Worm (Caenorhabditis elegans) whole organism, L3 larva: ENCODE results near the gene acdh-10.

ENCODE experiments used
- ZK546.5 ChIP-seq: sonication (generic microtip); optimal IDR thresholded peaks from 2 replicates; lab custom pipeline; 2017; ENCODE audit warnings: missing biosample characterization, missing genetic modification characterization
- aly-2 ChIP-seq: fragments of 150-350 bp; optimal IDR thresholded peaks from 2 replicates; lab custom pipeline; 2014; ENCODE audit warnings: missing biosample characterization, missing genetic modification characterization
- ama-1 ChIP-seq: fragments of 150-350 bp; optimal IDR thresholded peaks from 2 replicates; lab custom pipeline; 2018
- daf-12 ChIP-seq: fragments of 150-350 bp; optimal IDR thresholded peaks from 2 replicates; lab custom pipeline; 2014; ENCODE audit warnings: missing biosample characterization, missing genetic modification reagents, missing genetic modification characterization
- egl-27 ChIP-seq: sonication (generic microtip); optimal IDR thresholded peaks from 4 replicates; lab custom pipeline; 2017; ENCODE audit warnings: missing biosample characterization, missing genetic modification reagents, missing genetic modification characterization
- elt-2 ChIP-seq: sonication (generic microtip); optimal IDR thresholded peaks from 2 replicates; lab custom pipeline; 2016; ENCODE audit warnings: missing genetic modification reagents, mild to moderate bottlenecking, missing genetic modification characterization, missing compliant biosample characterization
- elt-3 ChIP-seq, 3 experiments: fragments of 150-350 bp in 1 of 3; sonication (generic microtip) in 2 of 3; optimal IDR thresholded peaks; 2 replicates in 2 of 3; 4 replicates in 1 of 3; lab custom pipeline; 2014 to 2017; ENCODE audit warnings: missing biosample characterization in 3 of 3, missing genetic modification characterization in 3 of 3
- eor-1 ChIP-seq, 2 experiments: fragments of 150-350 bp; optimal IDR thresholded peaks; 2 replicates each; lab custom pipeline; 2014 to 2018; ENCODE audit warnings: missing biosample characterization in 2 of 2, missing genetic modification characterization in 2 of 2
- fkh-10 ChIP-seq: sonication (generic microtip); optimal IDR thresholded peaks from 2 replicates; lab custom pipeline; 2017; ENCODE audit warnings: missing biosample characterization, missing genetic modification reagents, missing genetic modification characterization
- fos-1 ChIP-seq: fragments of 150-350 bp; optimal IDR thresholded peaks from 2 replicates; lab custom pipeline; 2014; ENCODE audit warnings: missing biosample characterization, missing genetic modification characterization
- hmg-11 ChIP-seq: sonication (generic microtip); optimal IDR thresholded peaks from 2 replicates; lab custom pipeline; 2016; ENCODE audit warnings: missing genetic modification characterization, missing compliant biosample characterization
- jun-1 ChIP-seq: fragments of 150-350 bp; optimal IDR thresholded peaks from 2 replicates; lab custom pipeline; 2014; ENCODE audit warnings: missing biosample characterization, missing genetic modification reagents, missing genetic modification characterization
- lin-15B ChIP-seq: fragments of 150-350 bp; optimal IDR thresholded peaks from 2 replicates; lab custom pipeline; 2014; ENCODE audit warnings: missing biosample characterization, missing genetic modification characterization
- lin-39 ChIP-seq: fragments of 150-350 bp; optimal IDR thresholded peaks from 2 replicates; lab custom pipeline; 2018; ENCODE audit warnings: missing biosample characterization, missing genetic modification reagents, missing genetic modification characterization
- mml-1 ChIP-seq: fragments of 150-350 bp; sonication (generic microtip); optimal IDR thresholded peaks from 3 replicates; lab custom pipeline; 2014; ENCODE audit warnings: missing biosample characterization, missing genetic modification characterization
- nfya-1 ChIP-seq: sonication (generic microtip); optimal IDR thresholded peaks from 2 replicates; lab custom pipeline; 2017; ENCODE audit warnings: missing genetic modification characterization, mild to moderate bottlenecking, missing compliant biosample characterization, antibody characterized with exemption, moderate library complexity; ENCODE audit not compliant: insufficient read depth
- nhr-25 ChIP-seq: sonication (generic microtip); optimal IDR thresholded peaks from 2 replicates; lab custom pipeline; 2017; ENCODE audit warnings: missing biosample characterization, missing genetic modification characterization
- nhr-67 ChIP-seq: fragments of 150-350 bp; optimal IDR thresholded peaks from 2 replicates; lab custom pipeline; 2014; ENCODE audit warnings: missing biosample characterization, missing genetic modification characterization
- nhr-76 ChIP-seq: fragments of 150-350 bp; sonication (generic microtip); optimal IDR thresholded peaks from 5 replicates; lab custom pipeline; 2014; ENCODE audit warnings: missing biosample characterization, missing genetic modification characterization
- pha-4 ChIP-seq: fragments of 150-350 bp; optimal IDR thresholded peaks from 2 replicates; lab custom pipeline; 2014; ENCODE audit warnings: missing biosample characterization, missing genetic modification reagents, missing genetic modification characterization
- pqm-1 ChIP-seq: fragments of 150-350 bp; optimal IDR thresholded peaks from 2 replicates; lab custom pipeline; 2017; ENCODE audit warnings: missing biosample characterization, missing genetic modification characterization, inconsistent platforms
- snpc-4 ChIP-seq: fragments of 150-350 bp; optimal IDR thresholded peaks from 2 replicates; lab custom pipeline; 2014; ENCODE audit warnings: missing biosample characterization, missing genetic modification characterization
- tbx-2 ChIP-seq: sonication (generic microtip); optimal IDR thresholded peaks from 2 replicates; lab custom pipeline; 2016; ENCODE audit warnings: mild to moderate bottlenecking, missing genetic modification characterization, missing compliant biosample characterization
- unc-39 ChIP-seq: sonication (generic microtip); optimal IDR thresholded peaks from 4 replicates; lab custom pipeline; 2017; ENCODE audit warnings: missing biosample characterization, missing genetic modification characterization
- unc-62 ChIP-seq: fragments of 150-350 bp; sonication (generic microtip); optimal IDR thresholded peaks from 4 replicates; lab custom pipeline; 2014; ENCODE audit warnings: missing biosample characterization, missing genetic modification reagents, missing genetic modification characterization
- zag-1 ChIP-seq: fragments of 150-350 bp; optimal IDR thresholded peaks from 2 replicates; lab custom pipeline; 2014; ENCODE audit warnings: missing biosample characterization, missing genetic modification characterization
- ztf-11 ChIP-seq: fragments of 150-350 bp; optimal IDR thresholded peaks from 2 replicates; lab custom pipeline; 2014; ENCODE audit warnings: missing biosample characterization, missing genetic modification characterization
- ztf-4 ChIP-seq: fragments of 150-350 bp; optimal IDR thresholded peaks from 2 replicates; lab custom pipeline; 2014; ENCODE audit warnings: missing biosample characterization, missing genetic modification characterization

acdh-10 gene

DNA sequence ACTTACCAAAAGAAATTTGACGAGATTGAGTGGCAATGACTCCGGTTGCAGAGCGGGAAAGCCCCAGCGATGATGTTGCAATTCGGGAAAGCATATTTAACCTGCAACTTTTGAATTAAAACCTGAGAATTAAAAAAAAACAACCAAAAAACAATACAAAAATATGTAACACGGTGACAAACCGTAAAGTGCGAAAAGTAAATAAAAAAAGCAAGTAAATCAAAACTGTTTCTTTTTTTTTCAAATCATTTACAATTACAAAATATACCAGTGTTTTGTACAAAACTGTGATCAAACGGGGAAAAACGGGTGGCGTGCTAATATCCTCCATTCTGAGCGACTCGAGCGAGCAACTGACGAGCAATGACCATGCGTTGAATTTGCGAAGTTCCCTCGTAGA lies at the start of gene acdh-10:
acdh-10 (minus strand) TSS at position 101 of the 400 bp plus-strand sequence.
- TF ChIP-seq ama-1 (lab: Kevin White, UChicago) (peak; percentile 30), egl-27 (tag; lab: Kevin White, UChicago) (no peak), elt-3 (tag; optimal IDR thresholded peaks at IDR 0.05; lab: Kevin White, UChicago) (no peak)

ce11 chrX:17256769-17257168 lies 42.1 kb upstream of the acdh-10 start, which contains the start of gene Y40C7B.4:
Gene Y40C7B.4, minus strand, starts transcription at chrX:17256787.
- TF ChIP-seq pqm-1: peak; percentile 93
- TF ChIP-seq pha-4 (tag; lab: Kevin White, UChicago): peak; percentile 67
- no peak for TF ChIP-seq daf-12 (tag; lab: Kevin White, UChicago)
- TF ChIP-seq elt-3 (tag; optimal IDR thresholded peaks at IDR 0.05; lab: Kevin White, UChicago): no peak
- TF ChIP-seq elt-2 (tag; lab: Kevin White, UChicago): peak; percentile 97
- TF ChIP-seq jun-1 (tag; lab: Kevin White, UChicago): peak; percentile 56
- TF ChIP-seq, all 47 proteins: peak for 4

DNA sequence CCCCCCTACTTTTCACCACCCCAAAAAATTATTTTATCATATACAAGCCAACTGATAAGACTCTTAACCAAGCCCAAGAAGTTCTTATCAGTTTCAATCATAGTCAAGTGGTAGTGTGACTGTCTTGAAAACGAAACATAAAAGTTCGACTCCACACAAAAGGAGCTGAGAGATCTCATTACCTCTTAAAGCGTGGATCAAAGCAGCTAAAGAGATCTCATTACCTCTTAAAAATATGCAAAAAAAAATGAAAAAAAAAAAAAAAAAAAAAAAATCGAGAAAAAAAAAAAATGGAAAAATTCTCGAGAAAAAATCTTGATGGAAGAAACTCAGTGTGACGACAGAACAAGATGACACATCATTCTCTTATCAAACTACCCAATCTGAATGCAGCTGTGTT lies 41.0 kb upstream of the acdh-10 start:
- peak; percentile 25 for TF ChIP-seq pqm-1
- peak; percentile 88 for TF ChIP-seq elt-2 (tag; lab: Kevin White, UChicago)

- TF ChIP-seq zag-1 (no peak), ztf-4 (tag; lab: Kevin White, UChicago) (no peak), lin-39 (tag; lab: Kevin White, UChicago) (no peak), pha-4 (tag; lab: Kevin White, UChicago) (no peak), elt-2 (tag; lab: Kevin White, UChicago) (peak; percentile 26)
Observed at ce11 chrX:17247260-17247659, 32.6 kb upstream of the acdh-10 start.

ce11 chrX:17243053-17243452 lies 28.4 kb upstream of the acdh-10 start, which contains the start of gene T25G12.13:
Gene T25G12.13, plus strand, starts transcription at chrX:17243353.
- peak; percentile 30 for TF ChIP-seq elt-2 (tag; lab: Kevin White, UChicago)
- TF ChIP-seq zag-1: no peak
- TF ChIP-seq fkh-10 (GFP tag; lab: Kevin White, UChicago): no peak

ce11 chrX:17237439-17237838 lies 22.7 kb upstream of the acdh-10 start, which contains the start of gene T25G12.11:
Gene T25G12.11, minus strand, starts transcription at chrX:17237539.
- TF ChIP-seq nhr-67 (tag; lab: Kevin White, UChicago) (no peak), hmg-11 (tag; lab: Kevin White, UChicago) (no peak), unc-39 (tag; lab: Kevin White, UChicago) (no peak), lin-15B (tag; lab: Kevin White, UChicago) (no peak), jun-1 (tag; lab: Kevin White, UChicago) (no peak), nhr-25 (tag; lab: Kevin White, UChicago) (no peak), fos-1 (no peak), elt-3 (tag; optimal IDR thresholded peaks at IDR 0.05; lab: Kevin White, UChicago) (no peak), mml-1 (no peak), daf-12 (tag; lab: Kevin White, UChicago) (no peak), lin-39 (tag; lab: Kevin White, UChicago) (no peak), ama-1 (lab: Kevin White, UChicago) (no peak), nfya-1 (tag; lab: Kevin White, UChicago) (no peak), pha-4 (tag; lab: Kevin White, UChicago) (no peak), eor-1 (tag; optimal IDR thresholded peaks at IDR 0.05; lab: Kevin White, UChicago) (no peak), ztf-11 (tag; lab: Kevin White, UChicago) (no peak), unc-62 (GFP tag; lab: Kevin White, UChicago) (no peak), aly-2 (tag; lab: Kevin White, UChicago) (no peak), tbx-2 (tag; lab: Kevin White, UChicago) (no peak), ztf-4 (tag; lab: Kevin White, UChicago) (no peak)

DNA sequence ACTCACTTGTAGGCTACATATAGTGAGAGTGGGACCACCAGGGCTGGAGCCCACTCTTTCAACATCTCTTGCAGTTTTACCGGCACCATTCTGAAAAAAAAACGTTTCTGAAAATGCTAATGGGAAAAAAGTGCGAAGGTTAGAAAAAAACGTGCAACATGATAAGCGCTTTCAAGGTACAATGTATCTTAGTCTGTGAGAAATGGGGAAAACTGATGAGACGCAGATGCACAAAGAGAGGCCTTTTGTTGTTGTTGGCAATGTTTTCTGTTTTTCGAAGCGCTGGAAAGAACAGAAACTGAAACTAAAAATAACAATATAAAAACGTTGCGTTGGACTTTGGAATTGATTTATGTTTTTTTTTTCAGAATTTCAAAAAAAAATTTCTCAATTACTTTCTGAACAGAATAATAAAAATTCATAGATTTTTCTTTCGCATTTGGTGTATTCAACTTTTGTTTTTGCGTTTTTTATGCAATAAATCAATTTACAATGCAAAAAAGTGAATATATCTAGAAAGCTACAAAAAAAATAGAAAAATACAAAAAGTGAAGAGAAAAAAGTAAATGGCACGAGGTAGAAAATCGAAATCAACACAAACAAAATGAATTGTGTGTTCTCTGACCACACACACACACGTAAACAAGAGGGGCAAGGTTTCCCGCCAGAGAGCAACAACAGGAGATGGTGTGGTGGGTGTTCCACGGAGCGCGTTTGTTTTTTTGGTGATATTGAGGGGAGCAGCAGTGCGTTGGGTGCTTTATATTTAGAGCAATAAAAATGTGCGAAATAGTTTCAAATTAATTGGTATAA lies 21.3 kb upstream of the acdh-10 start, which contains the start of gene dhs-30:
dhs-30 (minus strand) TSS at position 90 of the 813 bp plus-strand sequence.
- TF ChIP-seq lin-39 (tag; lab: Kevin White, UChicago) (peak; percentile 35), pqm-1 (no peak), pha-4 (tag; lab: Kevin White, UChicago) (peak; percentile 83), ZK546.5 (tag; lab: Kevin White, UChicago) (no peak), elt-2 (tag; lab: Kevin White, UChicago) (peak; percentile 37), aly-2 (tag; lab: Kevin White, UChicago) (no peak), snpc-4 (tag; lab: Kevin White, UChicago) (no peak), daf-12 (tag; lab: Kevin White, UChicago) (no peak), nhr-76 (tag; lab: Kevin White, UChicago) (no peak)
